Worm (Caenorhabditis elegans): ENCODE data around the gene bpl-1.

ce11 chrII:6306125-6306524, 32.1 kb downstream of the bpl-1 start, which contains the start of gene C29F5.8:
- TF ChIP-seq ama-1 (optimal IDR thresholded peaks at IDR 0.05) (no peak), nhr-76 (tag; optimal IDR thresholded peaks at IDR 0.05) (no peak), ztf-11 (tag; optimal IDR thresholded peaks at IDR 0.05) (no peak), nhr-12 (tag; optimal IDR thresholded peaks at IDR 0.05) (no peak), ces-1 (GFP tag; optimal IDR thresholded peaks at IDR 0.05) (no peak), nhr-11 (tag; optimal IDR thresholded peaks at IDR 0.05) (no peak), nhr-28 (tag; optimal IDR thresholded peaks at IDR 0.05) (no peak), tbx-2 (tag; optimal IDR thresholded peaks at IDR 0.05) (no peak), unc-86 (tag; optimal IDR thresholded peaks at IDR 0.05) (no peak), mep-1 (tag; optimal IDR thresholded peaks at IDR 0.05) (no peak), lin-35 (GFP tag; optimal IDR thresholded peaks at IDR 0.05) (no peak), mdl-1 (tag; optimal IDR thresholded peaks at IDR 0.05) (no peak), unc-98 (GFP tag; IDR thresholded peaks at IDR 0.05) (no peak)

Measured in whole organism, L1 larva.